Worm (Caenorhabditis elegans) whole organism, mixed stage, embryonic: ENCODE data around the gene C14E2.3.

ENCODE experiments used
- M03D4.4 ChIP-seq: sonication (generic microtip); optimal IDR thresholded peaks from 2 replicates; lab custom pipeline; 2017; ENCODE audit warnings: mild to moderate bottlenecking, missing genetic modification characterization, missing compliant biosample characterization
- blmp-1 ChIP-seq: fragments of 150-350 bp; optimal IDR thresholded peaks from 2 replicates; lab custom pipeline; 2014; ENCODE audit warnings: missing biosample characterization, missing genetic modification characterization
- ceh-39 ChIP-seq: fragments of 150-350 bp; optimal IDR thresholded peaks from 2 replicates; lab custom pipeline; 2014; ENCODE audit warnings: missing biosample characterization, missing genetic modification characterization
- ceh-43 ChIP-seq: fragments of 200-800 bp; sonication (Bioruptor generic); optimal IDR thresholded peaks from 2 replicates; lab custom pipeline; 2018; ENCODE audit warnings: mild to moderate bottlenecking, missing genetic modification characterization, moderate library complexity, missing compliant biosample characterization
- ceh-83 ChIP-seq: fragments of 200-800 bp; sonication (Bioruptor generic); optimal IDR thresholded peaks from 2 replicates; lab custom pipeline; 2018; ENCODE audit warnings: mild to moderate bottlenecking, missing genetic modification characterization, missing compliant biosample characterization
- ces-1 ChIP-seq: fragments of 150-350 bp; optimal IDR thresholded peaks from 2 replicates; lab custom pipeline; 2014; ENCODE audit warnings: missing biosample characterization, missing genetic modification reagents, missing genetic modification characterization
- cnd-1 ChIP-seq: fragments of 200-800 bp; sonication (Bioruptor generic); optimal IDR thresholded peaks from 2 replicates; lab custom pipeline; 2018; ENCODE audit warnings: mild to moderate bottlenecking, missing genetic modification characterization, missing compliant biosample characterization
- drap-1 ChIP-seq: fragments of 200-800 bp; sonication (Bioruptor generic); optimal IDR thresholded peaks from 3 replicates; lab custom pipeline; 2018; ENCODE audit warnings: mild to moderate bottlenecking, missing genetic modification characterization, missing compliant biosample characterization
- elt-3 ChIP-seq: fragments of 150-350 bp; optimal IDR thresholded peaks from 2 replicates; lab custom pipeline; 2014; ENCODE audit warnings: missing biosample characterization, missing genetic modification characterization
- ham-2 ChIP-seq: fragments of 200-800 bp; sonication (Bioruptor generic); optimal IDR thresholded peaks from 2 replicates; lab custom pipeline; 2018; ENCODE audit warnings: mild to moderate bottlenecking, missing genetic modification characterization, missing compliant biosample characterization
- hlh-1 ChIP-seq: fragments of 150-350 bp; optimal IDR thresholded peaks from 2 replicates; lab custom pipeline; 2014; ENCODE audit warnings: missing biosample characterization, missing genetic modification reagents, missing genetic modification characterization
- lin-13 ChIP-seq: fragments of 150-350 bp; optimal IDR thresholded peaks from 2 replicates; lab custom pipeline; 2014; ENCODE audit warnings: missing biosample characterization, missing genetic modification characterization
- lin-32 ChIP-seq: fragments of 200-800 bp; sonication (Bioruptor generic); optimal IDR thresholded peaks from 2 replicates; lab custom pipeline; 2018; ENCODE audit warnings: mild to moderate bottlenecking, missing genetic modification characterization, missing compliant biosample characterization
- lsy-2 ChIP-seq: fragments of 150-350 bp; optimal IDR thresholded peaks from 2 replicates; lab custom pipeline; 2014; ENCODE audit warnings: missing biosample characterization, missing genetic modification characterization
- mab-5 ChIP-seq: fragments of 150-350 bp; optimal IDR thresholded peaks from 2 replicates; lab custom pipeline; 2014; ENCODE audit warnings: missing biosample characterization, missing genetic modification characterization
- mep-1 ChIP-seq: fragments of 150-350 bp; optimal IDR thresholded peaks from 2 replicates; lab custom pipeline; 2017; ENCODE audit warnings: missing biosample characterization, missing genetic modification reagents, missing genetic modification characterization, inconsistent platforms
- mls-2 ChIP-seq: sonication (generic microtip); optimal IDR thresholded peaks from 2 replicates; lab custom pipeline; 2016; ENCODE audit warnings: mild to moderate bottlenecking, missing genetic modification characterization, moderate library complexity, missing compliant biosample characterization
- nhr-12 ChIP-seq: fragments of 150-350 bp; optimal IDR thresholded peaks from 2 replicates; lab custom pipeline; 2014; ENCODE audit warnings: missing biosample characterization, missing genetic modification characterization
- nhr-2 ChIP-seq: fragments of 150-350 bp; optimal IDR thresholded peaks from 2 replicates; lab custom pipeline; 2014; ENCODE audit warnings: missing biosample characterization, missing genetic modification characterization
- nhr-237 ChIP-seq: fragments of 150-350 bp; optimal IDR thresholded peaks from 2 replicates; lab custom pipeline; 2014; ENCODE audit warnings: missing biosample characterization, missing genetic modification characterization
- nhr-28 ChIP-seq: fragments of 150-350 bp; optimal IDR thresholded peaks from 2 replicates; lab custom pipeline; 2014; ENCODE audit warnings: missing biosample characterization, missing genetic modification characterization
- nhr-76 ChIP-seq: sonication (generic microtip); optimal IDR thresholded peaks from 2 replicates; lab custom pipeline; 2017; ENCODE audit warnings: missing biosample characterization, missing genetic modification characterization
- pha-4 ChIP-seq: fragments of 150-350 bp; optimal IDR thresholded peaks from 2 replicates; lab custom pipeline; 2018; ENCODE audit warnings: missing biosample characterization, missing genetic modification reagents, missing genetic modification characterization
- sem-2 ChIP-seq: fragments of 200-800 bp; sonication (Bioruptor generic); optimal IDR thresholded peaks from 2 replicates; lab custom pipeline; 2018; ENCODE audit warnings: mild to moderate bottlenecking, missing genetic modification characterization, missing compliant biosample characterization
- snpc-4 ChIP-seq: fragments of 150-350 bp; optimal IDR thresholded peaks from 2 replicates; lab custom pipeline; 2014; ENCODE audit warnings: missing biosample characterization, missing genetic modification characterization
- sptf-1 ChIP-seq: sonication (generic microtip); optimal IDR thresholded peaks from 2 replicates; lab custom pipeline; 2017; ENCODE audit warnings: mild to moderate bottlenecking, missing genetic modification characterization, moderate library complexity, missing compliant biosample characterization
- tbx-8 ChIP-seq: fragments of 200-800 bp; sonication (Bioruptor generic); optimal IDR thresholded peaks from 2 replicates; lab custom pipeline; 2018; ENCODE audit warnings: mild to moderate bottlenecking, missing genetic modification characterization, moderate library complexity, missing compliant biosample characterization
- unc-120 ChIP-seq: sonication (generic microtip); optimal IDR thresholded peaks from 2 replicates; lab custom pipeline; 2017; ENCODE audit warnings: missing genetic modification characterization, missing compliant biosample characterization; ENCODE audit not compliant: poor library complexity, severe bottlenecking
- unc-39 ChIP-seq: fragments of 150-350 bp; optimal IDR thresholded peaks from 2 replicates; lab custom pipeline; 2014; ENCODE audit warnings: missing biosample characterization, missing genetic modification characterization
- unc-62 ChIP-seq: fragments of 150-350 bp; optimal IDR thresholded peaks from 2 replicates; lab custom pipeline; 2014; ENCODE audit warnings: missing biosample characterization, missing genetic modification reagents, missing genetic modification characterization
- zip-8 ChIP-seq: fragments of 150-350 bp; optimal IDR thresholded peaks from 2 replicates; lab custom pipeline; 2014; ENCODE audit warnings: missing biosample characterization, missing genetic modification characterization
- ztf-11 ChIP-seq: fragments of 150-350 bp; optimal IDR thresholded peaks from 2 replicates; lab custom pipeline; 2014; ENCODE audit warnings: missing biosample characterization, missing genetic modification characterization

C14E2.3 gene

DNA sequence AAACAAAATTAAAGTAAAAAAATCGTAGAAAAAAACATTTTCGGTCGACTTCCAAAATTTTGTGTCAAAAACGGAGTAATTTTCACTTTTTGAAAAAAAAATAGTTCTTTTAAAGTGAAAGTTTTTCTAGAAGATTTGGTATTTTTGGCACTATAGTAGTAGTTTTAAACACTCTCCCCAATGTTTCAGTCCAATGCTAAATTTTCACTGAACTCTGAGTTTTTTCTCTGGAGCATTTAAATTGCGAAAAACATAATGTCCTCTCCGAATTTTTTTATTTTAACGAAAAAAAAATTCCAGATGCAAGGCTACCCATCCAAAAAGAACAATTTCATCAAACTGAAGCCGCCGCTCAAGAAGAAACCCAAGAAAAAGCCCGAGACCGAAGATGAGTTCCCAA is 4.8 kb upstream of the C14E2.3 start, which contains the start of gene C14E2.7:
Gene C14E2.7 (plus strand): TSS at position 301 of the 400 bp plus-strand sequence.
- no peak for TF ChIP-seq nhr-2 (tag; lab: Kevin White, UChicago)

DNA sequence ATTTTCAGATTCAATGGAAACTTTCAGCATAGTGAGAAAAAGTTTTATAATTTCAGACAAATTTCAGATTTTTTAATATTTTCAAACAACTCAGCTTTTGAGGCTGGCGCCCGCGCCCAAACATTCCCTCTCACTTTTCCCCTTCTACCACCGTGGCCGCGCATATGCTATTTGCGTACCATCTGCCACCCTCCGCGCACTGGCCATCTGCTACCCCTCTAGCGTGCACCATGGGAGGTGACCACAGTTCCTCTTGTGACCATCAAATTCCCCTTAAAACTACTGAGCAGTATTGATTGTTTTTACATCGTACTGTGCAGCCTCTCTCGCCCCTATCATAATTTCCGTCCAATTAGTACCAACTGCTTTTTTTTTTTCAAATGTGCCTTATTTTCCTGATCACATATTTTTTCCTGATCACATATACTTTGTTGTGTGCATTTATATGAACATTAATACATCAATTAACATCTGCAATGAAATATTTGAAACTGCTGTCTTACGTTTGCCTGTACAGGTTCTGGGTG is 10.3 kb downstream of the C14E2.3 start, which contains the start of gene C14E2.11:
Gene C14E2.11 (plus strand): TSS at position 477 of the 527 bp plus-strand sequence.
- TF ChIP-seq cnd-1 (tag; lab: Kevin White, UChicago) (peak; percentile 94), lin-32 (GFP tag; lab: Kevin White, UChicago) (peak; percentile 87), nhr-28 (tag; lab: Kevin White, UChicago) (no peak)

DNA sequence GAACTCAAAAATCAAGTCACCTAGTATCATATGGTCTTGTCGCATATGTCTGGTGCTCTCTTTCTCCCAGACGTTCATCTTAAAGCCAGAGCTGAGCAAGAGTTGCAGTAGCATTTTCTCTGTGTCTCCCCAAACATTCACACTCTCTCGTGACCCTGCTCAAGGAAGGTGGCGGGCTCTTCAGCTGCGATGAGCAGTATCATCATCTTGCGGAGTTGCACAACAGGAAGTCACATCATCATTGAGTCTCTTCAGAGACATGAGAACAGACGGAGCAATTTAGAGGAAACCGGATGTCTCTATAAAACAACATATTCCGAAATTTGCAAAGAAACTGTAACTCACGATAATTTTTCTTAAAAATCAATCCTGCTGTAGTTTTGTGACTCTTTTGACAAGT is 12.8 kb downstream of the C14E2.3 start:
- TF ChIP-seq unc-62 (GFP tag; lab: Kevin White, UChicago) (no peak), cnd-1 (tag; lab: Kevin White, UChicago) (no peak), ces-1 (GFP tag; lab: Kevin White, UChicago) (no peak), blmp-1 (no peak), ceh-39 (no peak), nhr-28 (tag; lab: Kevin White, UChicago) (no peak), lin-32 (GFP tag; lab: Kevin White, UChicago) (no peak), pha-4 (tag; lab: Kevin White, UChicago) (no peak), mls-2 (tag; lab: Kevin White, UChicago) (no peak), M03D4.4 (tag; lab: Kevin White, UChicago) (no peak), hlh-1 (tag; lab: Kevin White, UChicago) (no peak), lsy-2 (tag; lab: Kevin White, UChicago) (no peak), tbx-8 (no peak), sem-2 (no peak), nhr-237 (no peak)

DNA sequence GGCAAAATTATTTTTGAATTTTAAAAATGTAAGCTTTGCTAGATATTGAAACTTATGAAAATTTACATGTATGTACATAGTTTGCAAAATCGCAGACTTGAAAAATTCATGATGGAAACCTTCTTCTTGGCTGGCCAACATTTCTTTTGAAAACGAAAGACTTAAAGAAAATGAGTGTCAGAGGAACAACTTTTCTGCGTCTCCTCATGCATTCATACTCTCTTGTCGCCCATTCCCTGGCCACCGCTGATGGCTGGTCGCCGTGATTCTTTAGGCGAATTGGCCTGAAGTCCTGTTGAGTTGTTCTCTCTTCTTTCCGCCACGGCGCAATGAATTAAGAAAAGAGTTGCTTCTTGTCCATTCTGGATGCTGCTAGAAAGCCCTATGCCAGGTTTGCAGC is 15.3 kb downstream of the C14E2.3 start:
- TF ChIP-seq ceh-83 (GFP tag; lab: Kevin White, UChicago), result no peak
- no peak for TF ChIP-seq unc-39 (tag; lab: Kevin White, UChicago)
- TF ChIP-seq drap-1 (GFP tag; lab: Kevin White, UChicago), result no peak
- TF ChIP-seq pha-4 (tag; lab: Kevin White, UChicago), result no peak
- TF ChIP-seq mep-1 (tag; lab: Kevin White, UChicago), result no peak
- TF ChIP-seq ces-1 (GFP tag; lab: Kevin White, UChicago), result no peak
- TF ChIP-seq nhr-76 (tag; lab: Kevin White, UChicago), result no peak
- TF ChIP-seq snpc-4 (tag; lab: Kevin White, UChicago), result no peak
- no peak for TF ChIP-seq hlh-1 (tag; lab: Kevin White, UChicago)
- no peak for TF ChIP-seq mab-5 (tag; lab: Kevin White, UChicago)
- TF ChIP-seq nhr-2 (tag; lab: Kevin White, UChicago), result no peak
- TF ChIP-seq, all 35 proteins: peak for 0

DNA sequence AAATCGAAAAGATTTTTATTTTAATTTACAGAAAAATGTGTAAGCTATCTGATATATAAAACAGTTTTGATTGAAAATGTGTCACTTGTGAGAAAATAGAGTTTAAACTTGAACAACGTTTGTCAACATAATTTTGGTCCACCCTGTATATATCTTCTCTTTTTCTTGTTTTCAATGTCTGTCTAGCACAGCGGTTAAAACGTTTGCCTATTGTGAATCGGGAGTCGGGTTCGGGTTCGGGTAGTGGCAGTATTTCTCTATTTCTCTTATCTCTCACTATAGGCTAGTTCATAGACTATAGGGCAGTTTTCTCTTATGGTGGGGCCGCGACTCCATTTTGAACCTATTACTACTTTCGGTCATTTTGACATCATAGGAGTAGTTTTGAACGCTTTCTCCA is 20.2 kb downstream of the C14E2.3 start:
- TF ChIP-seq ham-2 (GFP tag; lab: Kevin White, UChicago) (no peak), nhr-28 (tag; lab: Kevin White, UChicago) (no peak), drap-1 (GFP tag; lab: Kevin White, UChicago) (no peak), lin-32 (GFP tag; lab: Kevin White, UChicago) (no peak), unc-62 (GFP tag; lab: Kevin White, UChicago) (no peak), sptf-1 (tag; lab: Kevin White, UChicago) (no peak), pha-4 (tag; lab: Kevin White, UChicago) (no peak), ztf-11 (no peak)

DNA sequence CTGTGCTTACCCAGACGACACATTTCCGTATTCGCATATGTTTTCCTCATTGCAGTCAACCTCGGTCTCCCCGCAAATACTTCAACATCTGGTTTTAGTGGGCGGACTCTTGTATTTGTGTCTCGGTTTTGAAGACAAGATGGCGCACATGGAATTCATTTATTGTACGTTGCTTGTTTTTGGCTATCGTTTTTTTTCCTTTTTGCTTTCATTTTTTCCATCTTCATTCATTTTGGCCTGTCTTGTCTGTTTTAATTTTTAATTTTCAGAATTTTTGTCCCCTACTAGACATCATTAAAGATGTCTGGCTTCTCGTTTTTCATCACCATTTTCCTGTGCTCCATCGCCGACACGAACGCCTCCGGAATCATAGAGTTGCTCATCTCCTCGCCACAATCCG is 24.7 kb downstream of the C14E2.3 start, which contains the start of gene arg-1:
Gene arg-1 (plus strand): TSS at position 301 of the 400 bp plus-strand sequence.
- TF ChIP-seq ceh-43, result no peak
- no peak for TF ChIP-seq pha-4 (tag; lab: Kevin White, UChicago)
- TF ChIP-seq cnd-1 (tag; lab: Kevin White, UChicago), result no peak
- TF ChIP-seq lin-13 (tag; lab: Kevin White, UChicago), result no peak
- no peak for TF ChIP-seq sptf-1 (tag; lab: Kevin White, UChicago)
- no peak for TF ChIP-seq hlh-1 (tag; lab: Kevin White, UChicago)
- no peak for TF ChIP-seq zip-8 (tag; lab: Kevin White, UChicago)
- no peak for TF ChIP-seq nhr-12 (tag; lab: Kevin White, UChicago)
- TF ChIP-seq ham-2 (GFP tag; lab: Kevin White, UChicago), result no peak
- no peak for TF ChIP-seq unc-39 (tag; lab: Kevin White, UChicago)
- no peak for TF ChIP-seq elt-3 (tag; lab: Kevin White, UChicago)
- no peak for TF ChIP-seq unc-120 (tag; lab: Kevin White, UChicago)
- no peak for TF ChIP-seq snpc-4 (tag; lab: Kevin White, UChicago)
- TF ChIP-seq nhr-28 (tag; lab: Kevin White, UChicago), result no peak
